Worm (Caenorhabditis elegans) whole organism, young adult: ENCODE results near the gene tbc-12.

Experiments used
- B0336.3 ChIP-seq: fragments of 200-800 bp; sonication (Bioruptor generic); IDR thresholded peaks from 2 replicates; pipeline ENCODE4 v1.3.6; 2022; ENCODE audit warnings: missing genetic modification characterization, missing compliant biosample characterization
- F22D6.2 ChIP-seq: sonication (generic microtip); optimal IDR thresholded peaks from 2 replicates; lab custom pipeline; 2016; ENCODE audit warnings: mild to moderate bottlenecking, missing genetic modification characterization, missing compliant biosample characterization
- F37B4.10 ChIP-seq: fragments of 200-800 bp; sonication (Bioruptor generic); IDR thresholded peaks from 2 replicates; pipeline ENCODE4 v1.3.6; 2022; ENCODE audit warnings: missing genetic modification characterization, missing compliant biosample characterization
- F39B2.1 ChIP-seq: fragments of 200-800 bp; sonication (Bioruptor generic); IDR thresholded peaks from 2 replicates; pipeline ENCODE4 v1.3.6; 2022; ENCODE audit warnings: missing genetic modification reagents, missing genetic modification characterization, missing compliant biosample characterization
- F55B11.4 ChIP-seq: sonication (generic microtip); optimal IDR thresholded peaks from 2 replicates; lab custom pipeline; 2016; ENCODE audit warnings: missing compliant biosample characterization, missing genetic modification characterization, borderline replicate concordance; ENCODE audit not compliant: insufficient read depth
- T26A5.8 ChIP-seq: sonication (generic microtip); optimal IDR thresholded peaks from 2 replicates; lab custom pipeline; 2016; ENCODE audit warnings: missing genetic modification characterization, missing compliant biosample characterization
- Y79H2A.3 ChIP-seq: fragments of 200-800 bp; sonication (Bioruptor generic); conservative IDR thresholded peaks from 2 replicates; pipeline ENCODE4 v1.3.6; 2022; ENCODE audit warnings: missing genetic modification reagents, missing genetic modification characterization, missing compliant biosample characterization
- attf-6 ChIP-seq: fragments of 200-800 bp; sonication (Bioruptor generic); IDR thresholded peaks from 2 replicates; pipeline ENCODE4 v1.3.6; 2022; ENCODE audit warnings: missing genetic modification reagents, missing genetic modification characterization, missing compliant biosample characterization
- cebp-1 ChIP-seq, 2 experiments: fragments of 200-800 bp in 1 of 2; sonication (Bioruptor generic) in 1 of 2; sonication (generic microtip) in 1 of 2; IDR thresholded peaks in 1 of 2; optimal IDR thresholded peaks in 1 of 2; 2 replicates each; pipeline versions ENCODE4 v1.3.6 to Lab custom; 2017 to 2022; ENCODE audit warnings: missing compliant biosample characterization in 2 of 2, missing genetic modification characterization in 2 of 2, mild to moderate bottlenecking in 1 of 2, missing genetic modification reagents in 1 of 2, moderate library complexity in 1 of 2
- cebp-2 ChIP-seq: fragments of 200-800 bp; sonication (Bioruptor generic); IDR thresholded peaks from 2 replicates; pipeline ENCODE4 v1.3.6; 2022; ENCODE audit warnings: missing genetic modification characterization, missing compliant biosample characterization
- ceh-100 ChIP-seq: fragments of 200-800 bp; sonication (Bioruptor generic); IDR thresholded peaks from 2 replicates; pipeline ENCODE4 v1.3.6; 2022; ENCODE audit warnings: missing genetic modification reagents, missing genetic modification characterization, missing compliant biosample characterization
- ceh-40 ChIP-seq: fragments of 200-800 bp; sonication (Bioruptor generic); IDR thresholded peaks from 2 replicates; pipeline ENCODE4 v1.3.6; 2022; ENCODE audit warnings: missing genetic modification characterization, missing compliant biosample characterization
- chd-7 ChIP-seq: sonication (generic microtip); optimal IDR thresholded peaks from 2 replicates; lab custom pipeline; 2016; ENCODE audit warnings: mild to moderate bottlenecking, missing genetic modification characterization, moderate library complexity, missing compliant biosample characterization
- dpff-1 ChIP-seq: sonication (generic microtip); optimal IDR thresholded peaks from 2 replicates; lab custom pipeline; 2017; ENCODE audit warnings: mild to moderate bottlenecking, missing genetic modification characterization, missing compliant biosample characterization
- egl-44 ChIP-seq: fragments of 200-800 bp; sonication (Bioruptor generic); IDR thresholded peaks from 2 replicates; pipeline ENCODE4 v1.3.6; 2022; ENCODE audit warnings: missing genetic modification reagents, missing genetic modification characterization, missing compliant biosample characterization
- ekl-4 ChIP-seq: fragments of 200-800 bp; sonication (Bioruptor generic); IDR thresholded peaks from 2 replicates; pipeline ENCODE4 v1.3.6; 2022; ENCODE audit warnings: missing genetic modification reagents, missing genetic modification characterization, missing compliant biosample characterization
- ets-4 ChIP-seq: fragments of 200-800 bp; sonication (Bioruptor generic); optimal IDR thresholded peaks from 2 replicates; lab custom pipeline; 2018; ENCODE audit warnings: mild to moderate bottlenecking, missing genetic modification characterization, missing compliant biosample characterization
- gei-17 ChIP-seq: fragments of 200-800 bp; sonication (Bioruptor generic); optimal IDR thresholded peaks from 2 replicates; lab custom pipeline; 2018; ENCODE audit warnings: mild to moderate bottlenecking, missing genetic modification characterization, missing compliant biosample characterization
- hlh-12 ChIP-seq: sonication (generic microtip); optimal IDR thresholded peaks from 2 replicates; lab custom pipeline; 2016; ENCODE audit warnings: missing genetic modification characterization, missing compliant biosample characterization
- hmg-20 ChIP-seq: fragments of 200-800 bp; sonication (Bioruptor generic); IDR thresholded peaks from 2 replicates; pipeline ENCODE4 v1.3.6; 2022; ENCODE audit warnings: missing genetic modification reagents, missing genetic modification characterization, missing compliant biosample characterization
- lin-35 ChIP-seq, 3 experiments: fragments of 150-350 bp in 2 of 3; sonication (generic microtip) in 1 of 3; optimal IDR thresholded peaks; 2 replicates each; lab custom pipeline; 2014 to 2018; ENCODE audit warnings: missing biosample characterization in 3 of 3, missing genetic modification characterization in 3 of 3, missing genetic modification reagents in 3 of 3
- lin-40 ChIP-seq: sonication (generic microtip); optimal IDR thresholded peaks from 2 replicates; lab custom pipeline; 2016; ENCODE audit warnings: missing genetic modification characterization, mild to moderate bottlenecking, missing compliant biosample characterization, missing genotype, missing genetic modification reagents
- lir-1 ChIP-seq: fragments of 200-800 bp; sonication (Bioruptor generic); conservative IDR thresholded peaks from 2 replicates; pipeline ENCODE4 v1.3.6; 2022; ENCODE audit warnings: missing genetic modification reagents, missing genetic modification characterization, missing compliant biosample characterization
- madf-10 ChIP-seq: sonication (generic microtip); optimal IDR thresholded peaks from 2 replicates; lab custom pipeline; 2016; ENCODE audit warnings: mild to moderate bottlenecking, missing genetic modification characterization, missing compliant biosample characterization
- mcd-1 ChIP-seq: fragments of 200-800 bp; sonication (Bioruptor generic); IDR thresholded peaks from 2 replicates; pipeline ENCODE4 v1.3.6; 2022; ENCODE audit warnings: missing genetic modification reagents, missing genetic modification characterization, missing compliant biosample characterization
- mxl-1 ChIP-seq: sonication (generic microtip); optimal IDR thresholded peaks from 2 replicates; lab custom pipeline; 2016; ENCODE audit warnings: missing genetic modification characterization, missing compliant biosample characterization
- nfya-2 ChIP-seq: fragments of 200-800 bp; sonication (Bioruptor generic); IDR thresholded peaks from 2 replicates; pipeline ENCODE4 v1.3.6; 2022; ENCODE audit warnings: missing genetic modification reagents, missing genetic modification characterization, missing compliant biosample characterization
- nfyb-1 ChIP-seq: fragments of 200-800 bp; sonication (Bioruptor generic); IDR thresholded peaks from 2 replicates; pipeline ENCODE4 v1.3.6; 2022; ENCODE audit warnings: missing genetic modification reagents, missing genetic modification characterization, missing compliant biosample characterization
- nhr-179 ChIP-seq: sonication (generic microtip); optimal IDR thresholded peaks from 2 replicates; lab custom pipeline; 2016; ENCODE audit warnings: mild to moderate bottlenecking, missing genetic modification characterization, missing compliant biosample characterization
- nhr-90 ChIP-seq: sonication (generic microtip); optimal IDR thresholded peaks from 2 replicates; lab custom pipeline; 2016; ENCODE audit warnings: missing genotype, mild to moderate bottlenecking, missing genetic modification characterization, missing compliant biosample characterization
- pbrm-1 ChIP-seq: fragments of 200-800 bp; sonication (Bioruptor generic); IDR thresholded peaks from 2 replicates; pipeline ENCODE4 v1.3.6; 2022; ENCODE audit warnings: missing genetic modification reagents, missing genetic modification characterization, missing compliant biosample characterization
- pha-4 ChIP-seq: fragments of 150-350 bp; sonication (generic microtip); optimal IDR thresholded peaks from 2 replicates; lab custom pipeline; 2014; ENCODE audit warnings: missing biosample characterization, missing genetic modification reagents, missing genetic modification characterization
- rec-8 ChIP-seq, 2 experiments: sonication (generic microtip); optimal IDR thresholded peaks; 2 replicates each; lab custom pipeline; 2016; ENCODE audit warnings: mild to moderate bottlenecking in 2 of 2, missing genetic modification characterization in 2 of 2, missing genetic modification reagents in 2 of 2, missing genotype in 2 of 2, missing biosample characterization in 1 of 2, missing compliant biosample characterization in 1 of 2, moderate library complexity in 1 of 2
- repo-1 ChIP-seq: sonication (generic microtip); optimal IDR thresholded peaks from 2 replicates; lab custom pipeline; 2017; ENCODE audit warnings: mild to moderate bottlenecking, missing genetic modification characterization, missing compliant biosample characterization
- rpc-1 ChIP-seq, 2 experiments: fragments of 150-350 bp in 1 of 2; sonication (generic microtip) in 1 of 2; optimal IDR thresholded peaks; 2 replicates each; lab custom pipeline; 2014 to 2018; ENCODE audit warnings: missing biosample characterization in 1 of 2, missing genetic modification characterization in 1 of 2, missing genetic modification reagents in 1 of 2, missing genotype in 1 of 2
- sea-2 ChIP-seq: fragments of 200-800 bp; sonication (Bioruptor generic); IDR thresholded peaks from 2 replicates; pipeline ENCODE4 v1.3.6; 2022; ENCODE audit warnings: missing genetic modification characterization, missing compliant biosample characterization
- snpc-3.4 ChIP-seq: sonication (generic microtip); optimal IDR thresholded peaks from 2 replicates; lab custom pipeline; 2017; ENCODE audit warnings: missing genetic modification characterization, mild to moderate bottlenecking, missing compliant biosample characterization, antibody characterized with exemption, moderate library complexity, missing genotype, missing genetic modification reagents
- snpc-4 ChIP-seq, 5 experiments: fragments of 150-350 bp in 1 of 5; sonication (generic microtip) in 4 of 5; optimal IDR thresholded peaks; 2 replicates each; lab custom pipeline; 2014 to 2018; ENCODE audit warnings: missing genetic modification characterization in 5 of 5, missing biosample characterization in 3 of 5, antibody characterized with exemption in 2 of 5, mild to moderate bottlenecking in 2 of 5, missing compliant biosample characterization in 2 of 5, missing genotype in 2 of 5, moderate library complexity in 2 of 5, missing genetic modification reagents in 1 of 5
- somi-1 ChIP-seq: fragments of 200-800 bp; sonication (Bioruptor generic); optimal IDR thresholded peaks from 2 replicates; lab custom pipeline; 2018; ENCODE audit warnings: mild to moderate bottlenecking, missing genetic modification characterization, missing compliant biosample characterization
- sptf-2 ChIP-seq: fragments of 200-800 bp; sonication (Bioruptor generic); optimal IDR thresholded peaks from 2 replicates; lab custom pipeline; 2018; ENCODE audit warnings: mild to moderate bottlenecking, missing genetic modification characterization, missing compliant biosample characterization
- unc-130 ChIP-seq: sonication (generic microtip); optimal IDR thresholded peaks from 2 replicates; lab custom pipeline; 2016; ENCODE audit warnings: missing genetic modification reagents, missing genetic modification characterization, missing compliant biosample characterization
- ztf-18 ChIP-seq: sonication (generic microtip); optimal IDR thresholded peaks from 2 replicates; lab custom pipeline; 2016; ENCODE audit warnings: missing genotype, mild to moderate bottlenecking, missing genetic modification characterization, missing compliant biosample characterization
- ztf-28 ChIP-seq: fragments of 200-800 bp; sonication (Bioruptor generic); IDR thresholded peaks from 2 replicates; pipeline ENCODE4 v1.3.6; 2022; ENCODE audit warnings: missing genetic modification reagents, missing genetic modification characterization, missing compliant biosample characterization
- ztf-6 ChIP-seq: fragments of 200-800 bp; sonication (Bioruptor generic); IDR thresholded peaks from 2 replicates; pipeline ENCODE4 v1.3.6; 2022; ENCODE audit warnings: missing genetic modification reagents, missing genetic modification characterization, missing compliant biosample characterization

The tbc-12 gene

ce11 chrX:2531276-2531675 lies 981 bp downstream of the tbc-12 start (continued):
- 0 out of 2 replicates have a peak, but pooled peaks have one; percentile 67 for TF ChIP-seq nfya-2 (GFP tag; lab: Robert Waterston, UW)
- no peak for TF ChIP-seq sptf-2 (GFP tag; lab: Kevin White, UChicago)
- no peak for TF ChIP-seq F55B11.4 (tag; lab: Kevin White, UChicago)

- TF ChIP-seq B0336.3 (GFP tag; lab: Robert Waterston, UW) (peak; percentile 33; the same call in 1 of the 2 replicates), F22D6.2 (tag; lab: Kevin White, UChicago) (peak; percentile 10), somi-1 (GFP tag; lab: Kevin White, UChicago) (no peak), gei-17 (no peak), madf-10 (tag; lab: Kevin White, UChicago) (peak; percentile 53), mxl-1 (peak; percentile 25), nfya-2 (GFP tag; lab: Robert Waterston, UW) (no peak), repo-1 (peak; percentile 46), nhr-90 (peak; percentile 71), hlh-12 (tag; lab: Kevin White, UChicago) (no peak), chd-7 (tag; lab: Kevin White, UChicago) (peak; percentile 17), ceh-100 (GFP tag; lab: Robert Waterston, UW) (no peak), attf-6 (GFP tag; lab: Robert Waterston, UW) (0 out of 2 replicates have a peak, but pooled peaks have one; percentile 26), rpc-1 (optimal IDR thresholded peaks at IDR 0.05; lab: Kevin White, UChicago) (peak; percentile 77), rpc-1 (tag; optimal IDR thresholded peaks at IDR 0.05; lab: Kevin White, UChicago) (peak; percentile 82), hmg-20 (no peak), snpc-3.4 (no peak), lin-35 (GFP tag; optimal IDR thresholded peaks at IDR 0.05; lab: Kevin White, UChicago) (peak in 1 of 3 experiments; percentile 45), lir-1 (GFP tag; lab: Robert Waterston, UW) (no peak), nfyb-1 (GFP tag; lab: Robert Waterston, UW) (peak; percentile 81), ztf-28 (GFP tag; lab: Robert Waterston, UW) (no peak), ets-4 (no peak), dpff-1 (no peak), cebp-2 (0 out of 2 replicates have a peak, but pooled peaks have one; percentile 50), mcd-1 (peak; percentile 45; the same call in 1 of the 2 replicates), nhr-179 (tag; lab: Kevin White, UChicago) (peak; percentile 26), ztf-6 (GFP tag; lab: Robert Waterston, UW) (no peak), F37B4.10 (GFP tag; lab: Robert Waterston, UW) (no peak), unc-130 (GFP tag; lab: Kevin White, UChicago) (no peak), pbrm-1 (0 out of 2 replicates have a peak, but pooled peaks have one; percentile 36), egl-44 (GFP tag; lab: Robert Waterston, UW) (0 out of 2 replicates have a peak, but pooled peaks have one; percentile 35), rec-8 (tag; optimal IDR thresholded peaks at IDR 0.05; lab: Kevin White, UChicago) (peak; percentile 30 to 67), cebp-1 (GFP tag; IDR thresholded peaks at IDR 0.05; lab: Robert Waterston, UW) (no peak), cebp-1 (tag; optimal IDR thresholded peaks at IDR 0.05; lab: Kevin White, UChicago) (peak; percentile 56), lin-40 (tag; lab: Kevin White, UChicago) (peak; percentile 33), sea-2 (GFP tag; lab: Robert Waterston, UW) (no peak), F39B2.1 (GFP tag; lab: Robert Waterston, UW) (no peak), pha-4 (tag; lab: Kevin White, UChicago) (no peak), Y79H2A.3 (no peak), T26A5.8 (tag; lab: Kevin White, UChicago) (peak; percentile 39), ceh-40 (GFP tag; lab: Robert Waterston, UW) (0 out of 2 replicates have a peak, but pooled peaks have one; percentile 45), ztf-18 (tag; lab: Kevin White, UChicago) (peak; percentile 57), snpc-4 (GFP tag; optimal IDR thresholded peaks at IDR 0.05; lab: Kevin White, UChicago) (peak; percentile 58), snpc-4 (tag; optimal IDR thresholded peaks at IDR 0.05; lab: Kevin White, UChicago) (peak in 2 of 4 experiments; percentile 45 to 63), ekl-4 (no peak)
Measured at ce11 chrX:2527877-2528276, 4.4 kb downstream of the tbc-12 start.
